Fruit fly (Drosophila melanogaster) whole organism, prepupa: Measurements from ENCODE around the gene Cisd2.
A peak's percentile ranks its signal among the peaks of the same experiment; 100 is the strongest.

Source experiments
- Blimp-1 ChIP-seq: fragments of 200-800 bp; sonication (Bioruptor generic); optimal IDR thresholded peaks from 3 replicates; lab custom pipeline; 2017; ENCODE audit warnings: missing biosample characterization, missing genetic modification characterization, mild to moderate bottlenecking, moderate library complexity, missing genetic modification reagents
- CG10631 ChIP-seq: fragments of 200-800 bp; sonication (Bioruptor generic); optimal IDR thresholded peaks from 2 replicates; lab custom pipeline; 2016; ENCODE audit warnings: missing biosample characterization, missing genetic modification characterization
- CG10669 ChIP-seq: fragments of 200-800 bp; sonication (Bioruptor generic); optimal IDR thresholded peaks from 3 replicates; lab custom pipeline; 2018; ENCODE audit warnings: missing biosample characterization, mild to moderate bottlenecking, missing genetic modification characterization, moderate library complexity
- CG11762 ChIP-seq: fragments of 200-800 bp; sonication (Bioruptor generic); optimal IDR thresholded peaks from 3 replicates; lab custom pipeline; 2016; ENCODE audit warnings: missing biosample characterization, missing genetic modification characterization; ENCODE audit not compliant: insufficient read depth
- CG11902 ChIP-seq: fragments of 200-800 bp; sonication (Bioruptor generic); optimal IDR thresholded peaks from 3 replicates; lab custom pipeline; 2016; ENCODE audit warnings: missing biosample characterization, missing genetic modification characterization
- CG1621 ChIP-seq: fragments of 200-800 bp; sonication (Bioruptor generic); optimal IDR thresholded peaks from 3 replicates; lab custom pipeline; 2018; ENCODE audit warnings: missing biosample characterization, mild to moderate bottlenecking, missing genetic modification characterization
- CG3032 ChIP-seq: fragments of 200-800 bp; optimal IDR thresholded peaks from 2 replicates; lab custom pipeline; 2019; ENCODE audit warnings: missing biosample characterization, mild to moderate bottlenecking, missing genetic modification characterization, moderate library complexity
- CG31627 ChIP-seq: fragments of 200-800 bp; sonication (Bioruptor generic); optimal IDR thresholded peaks from 3 replicates; lab custom pipeline; 2016; ENCODE audit warnings: missing biosample characterization, missing genetic modification characterization
- CG32006 ChIP-seq: fragments of 200-800 bp; sonication (Bioruptor generic); optimal IDR thresholded peaks from 3 replicates; lab custom pipeline; 2017; ENCODE audit warnings: missing biosample characterization, mild to moderate bottlenecking, missing genetic modification characterization
- CG3919 ChIP-seq: fragments of 200-800 bp; sonication (Bioruptor generic); optimal IDR thresholded peaks from 3 replicates; lab custom pipeline; 2016; ENCODE audit warnings: missing biosample characterization, missing genetic modification characterization
- CG4318 ChIP-seq: fragments of 200-800 bp; sonication (Bioruptor generic); optimal IDR thresholded peaks from 3 replicates; lab custom pipeline; 2017; ENCODE audit warnings: missing biosample characterization, mild to moderate bottlenecking, missing genetic modification characterization
- CG6163 ChIP-seq: fragments of 200-800 bp; sonication (Bioruptor generic); IDR thresholded peaks from 3 replicates; pipeline ENCODE4 v1.3.6; 2022; ENCODE audit warnings: missing biosample characterization, missing genetic modification characterization
- CG6792 ChIP-seq: fragments of 200-800 bp; sonication (Bioruptor generic); optimal IDR thresholded peaks from 3 replicates; lab custom pipeline; 2016; ENCODE audit warnings: missing biosample characterization, missing genetic modification characterization
- CG7368 ChIP-seq: fragments of 200-800 bp; sonication (Bioruptor generic); optimal IDR thresholded peaks from 3 replicates; lab custom pipeline; 2016; ENCODE audit warnings: missing biosample characterization, missing genetic modification characterization
- CG8119 ChIP-seq: fragments of 200-800 bp; sonication (Bioruptor generic); IDR thresholded peaks from 3 replicates; pipeline ENCODE4 v1.3.6; 2022; ENCODE audit warnings: missing biosample characterization, missing genetic modification characterization
- CG8319 ChIP-seq: fragments of 200-800 bp; sonication (Bioruptor generic); optimal IDR thresholded peaks from 3 replicates; lab custom pipeline; 2016; ENCODE audit warnings: missing biosample characterization, missing genetic modification characterization
- Eip75B ChIP-seq: fragments of 200-800 bp; sonication (Bioruptor generic); optimal IDR thresholded peaks from 3 replicates; lab custom pipeline; 2016; ENCODE audit warnings: missing biosample characterization, missing genetic modification characterization
- Ets21C ChIP-seq: fragments of 200-800 bp; sonication (Bioruptor generic); optimal IDR thresholded peaks from 3 replicates; lab custom pipeline; 2016; ENCODE audit warnings: missing biosample characterization, missing genetic modification characterization
- Gug ChIP-seq: fragments of 200-800 bp; sonication (Bioruptor generic); IDR thresholded peaks from 2 replicates; pipeline ENCODE4 v1.3.6; 2022; ENCODE audit warnings: missing biosample characterization, missing genetic modification characterization
- Hr38 ChIP-seq: sonication (Bioruptor generic); optimal IDR thresholded peaks from 2 replicates; lab custom pipeline; 2016; ENCODE audit warnings: missing biosample characterization, missing genetic modification characterization
- Hr39 ChIP-seq: fragments of 200-800 bp; sonication (Bioruptor generic); optimal IDR thresholded peaks from 2 replicates; lab custom pipeline; 2016; ENCODE audit warnings: missing biosample characterization, missing genetic modification characterization
- Hr4 ChIP-seq: fragments of 200-800 bp; sonication (Bioruptor generic); optimal IDR thresholded peaks from 3 replicates; lab custom pipeline; 2016; ENCODE audit warnings: missing biosample characterization, missing genetic modification characterization
- Lpt ChIP-seq: fragments of 200-800 bp; sonication (Bioruptor generic); optimal IDR thresholded peaks from 3 replicates; lab custom pipeline; 2016; ENCODE audit warnings: missing biosample characterization, missing genetic modification characterization
- Met ChIP-seq: fragments of 200-800 bp; sonication (Bioruptor generic); optimal IDR thresholded peaks from 3 replicates; lab custom pipeline; 2016; ENCODE audit warnings: missing biosample characterization, missing genetic modification characterization
- OdsH ChIP-seq: fragments of 200-800 bp; sonication (Bioruptor generic); optimal IDR thresholded peaks from 3 replicates; lab custom pipeline; 2016; ENCODE audit warnings: missing biosample characterization, missing genetic modification characterization
- Smox ChIP-seq: fragments of 200-800 bp; sonication (Bioruptor generic); optimal IDR thresholded peaks from 3 replicates; lab custom pipeline; 2016; ENCODE audit warnings: missing biosample characterization, missing genetic modification characterization
- Sox102F ChIP-seq: fragments of 200-800 bp; sonication (Bioruptor generic); optimal IDR thresholded peaks from 2 replicates; lab custom pipeline; 2016; ENCODE audit warnings: missing biosample characterization, mild to moderate bottlenecking, missing genetic modification characterization
- Sox14 ChIP-seq: fragments of 200-800 bp; sonication (Bioruptor generic); optimal IDR thresholded peaks from 3 replicates; lab custom pipeline; 2016; ENCODE audit warnings: missing biosample characterization, missing genetic modification characterization
- Sox15 ChIP-seq: fragments of 200-800 bp; sonication (Bioruptor generic); optimal IDR thresholded peaks from 3 replicates; lab custom pipeline; 2016; ENCODE audit warnings: missing biosample characterization, missing genetic modification characterization
- achi ChIP-seq: fragments of 200-800 bp; sonication (Bioruptor generic); optimal IDR thresholded peaks from 3 replicates; lab custom pipeline; 2016; ENCODE audit warnings: missing biosample characterization, missing genetic modification characterization
- acj6 ChIP-seq: fragments of 200-800 bp; sonication (Bioruptor generic); optimal IDR thresholded peaks from 3 replicates; lab custom pipeline; 2016; ENCODE audit warnings: missing biosample characterization, missing genetic modification characterization
- cyc ChIP-seq: fragments of 200-800 bp; sonication (Bioruptor generic); optimal IDR thresholded peaks from 3 replicates; lab custom pipeline; 2016; ENCODE audit warnings: missing biosample characterization, missing genetic modification characterization
- dac ChIP-seq: fragments of 200-800 bp; sonication (Bioruptor generic); optimal IDR thresholded peaks from 2 replicates; lab custom pipeline; 2017; ENCODE audit warnings: missing biosample characterization, mild to moderate bottlenecking, missing genetic modification characterization
- eg ChIP-seq: fragments of 200-800 bp; sonication (Bioruptor generic); IDR thresholded peaks from 3 replicates; pipeline ENCODE4 v1.3.6; 2022; ENCODE audit warnings: missing biosample characterization, missing genetic modification characterization
- esn ChIP-seq: fragments of 200-800 bp; sonication (Bioruptor generic); optimal IDR thresholded peaks from 2 replicates; lab custom pipeline; 2016; ENCODE audit warnings: missing biosample characterization, mild to moderate bottlenecking, missing genetic modification characterization, moderate library complexity
- fd59A ChIP-seq: fragments of 200-800 bp; sonication (Bioruptor generic); optimal IDR thresholded peaks from 2 replicates; lab custom pipeline; 2017; ENCODE audit warnings: missing biosample characterization, mild to moderate bottlenecking, missing genetic modification characterization, missing genetic modification reagents
- fd85E ChIP-seq: fragments of 200-800 bp; sonication (Bioruptor generic); optimal IDR thresholded peaks from 3 replicates; lab custom pipeline; 2016; ENCODE audit warnings: missing biosample characterization, missing genetic modification characterization
- fkh ChIP-seq: fragments of 200-800 bp; sonication (Bioruptor generic); optimal IDR thresholded peaks from 3 replicates; lab custom pipeline; 2017; ENCODE audit warnings: missing biosample characterization, mild to moderate bottlenecking, missing genetic modification characterization, moderate library complexity
- lz ChIP-seq: fragments of 200-800 bp; sonication (Bioruptor generic); optimal IDR thresholded peaks from 3 replicates; lab custom pipeline; 2016; ENCODE audit warnings: missing biosample characterization, missing genetic modification characterization
- net ChIP-seq: fragments of 200-800 bp; sonication (Bioruptor generic); optimal IDR thresholded peaks from 3 replicates; lab custom pipeline; 2016; ENCODE audit warnings: missing biosample characterization, missing genetic modification characterization
- pdm3 ChIP-seq: fragments of 200-800 bp; sonication (Bioruptor generic); optimal IDR thresholded peaks from 3 replicates; lab custom pipeline; 2016; ENCODE audit warnings: missing biosample characterization, missing genetic modification characterization
- salr ChIP-seq, 2 experiments: fragments of 200-800 bp; sonication (Bioruptor generic); optimal IDR thresholded peaks; 3 replicates each; lab custom pipeline; 2016 to 2018; ENCODE audit warnings: missing biosample characterization in 2 of 2, missing genetic modification characterization in 2 of 2, mild to moderate bottlenecking in 1 of 2
- spab ChIP-seq: fragments of 200-800 bp; sonication (Bioruptor generic); optimal IDR thresholded peaks from 2 replicates; lab custom pipeline; 2017; ENCODE audit warnings: missing biosample characterization, mild to moderate bottlenecking, missing genetic modification characterization, missing genetic modification reagents
- ss ChIP-seq, 2 experiments: fragments of 200-800 bp; sonication (Bioruptor generic); optimal IDR thresholded peaks; 2 replicates in 1 of 2; 3 replicates in 1 of 2; lab custom pipeline; 2017 to 2018; ENCODE audit warnings: mild to moderate bottlenecking in 2 of 2, missing biosample characterization in 2 of 2, missing genetic modification characterization in 2 of 2, moderate library complexity in 1 of 2
- svp ChIP-seq: fragments of 200-800 bp; sonication (Bioruptor generic); peaks from one replicate; lab custom pipeline; 2016; ENCODE audit warnings: missing biosample characterization, missing genetic modification characterization
- topi ChIP-seq: fragments of 200-800 bp; sonication (Bioruptor generic); optimal IDR thresholded peaks from 3 replicates; lab custom pipeline; 2016; ENCODE audit warnings: missing biosample characterization, missing genetic modification characterization
- vri ChIP-seq: fragments of 200-800 bp; sonication (Bioruptor generic); optimal IDR thresholded peaks from 3 replicates; lab custom pipeline; 2016; ENCODE audit warnings: missing biosample characterization, mild to moderate bottlenecking, missing genetic modification characterization

Cisd2 gene

DNA sequence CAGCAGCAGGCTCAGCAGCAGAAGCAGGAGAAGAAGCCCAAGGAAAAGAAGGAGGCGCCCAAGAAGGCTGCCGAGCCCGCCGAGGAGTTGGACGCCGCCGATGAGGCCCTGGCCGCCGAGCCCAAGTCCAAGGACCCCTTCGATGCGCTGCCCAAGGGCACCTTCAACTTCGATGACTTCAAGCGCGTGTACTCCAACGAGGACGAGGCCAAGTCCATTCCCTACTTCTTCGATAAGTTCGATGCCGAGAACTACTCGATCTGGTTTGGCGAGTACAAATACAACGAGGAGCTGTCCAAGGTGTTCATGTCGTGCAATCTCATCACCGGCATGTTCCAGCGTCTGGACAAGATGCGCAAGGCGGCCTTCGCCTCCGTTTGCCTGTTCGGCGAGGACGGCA is 2.1 kb downstream of the Cisd2 start:
- no peak for TF ChIP-seq Ets21C (GFP tag; lab: Kevin White, UChicago)

dm6 chr3R:29220585-29220984 is 2.6 kb downstream of the Cisd2 start:
- no peak for TF ChIP-seq achi
- TF ChIP-seq CG8119 (GFP tag; lab: Robert Waterston, UW) = no peak
- no peak for TF ChIP-seq CG10669 (GFP tag; lab: Kevin White, UChicago)
- TF ChIP-seq eg = no peak
- TF ChIP-seq CG3919 (GFP tag; lab: Kevin White, UChicago) = no peak
- TF ChIP-seq lz (GFP tag; lab: Kevin White, UChicago) = no peak
- TF ChIP-seq Sox14 (GFP tag; lab: Kevin White, UChicago) = no peak
- TF ChIP-seq Blimp-1 = no peak
- no peak for TF ChIP-seq Sox15
- no peak for TF ChIP-seq CG10631 (GFP tag; lab: Kevin White, UChicago)
- TF ChIP-seq CG6792 (GFP tag; lab: Kevin White, UChicago) = no peak
- TF ChIP-seq topi (GFP tag; lab: Kevin White, UChicago) = no peak
- no peak for TF ChIP-seq ss (GFP tag; optimal IDR thresholded peaks at IDR 0.05; lab: Kevin White, UChicago)
- no peak for TF ChIP-seq CG8319 (GFP tag; lab: Kevin White, UChicago)
- TF ChIP-seq Sox102F (GFP tag; lab: Kevin White, UChicago) = no peak
- TF ChIP-seq CG7368 (GFP tag; lab: Kevin White, UChicago) = no peak
- no peak for TF ChIP-seq Hr4 (GFP tag; lab: Kevin White, UChicago)

DNA sequence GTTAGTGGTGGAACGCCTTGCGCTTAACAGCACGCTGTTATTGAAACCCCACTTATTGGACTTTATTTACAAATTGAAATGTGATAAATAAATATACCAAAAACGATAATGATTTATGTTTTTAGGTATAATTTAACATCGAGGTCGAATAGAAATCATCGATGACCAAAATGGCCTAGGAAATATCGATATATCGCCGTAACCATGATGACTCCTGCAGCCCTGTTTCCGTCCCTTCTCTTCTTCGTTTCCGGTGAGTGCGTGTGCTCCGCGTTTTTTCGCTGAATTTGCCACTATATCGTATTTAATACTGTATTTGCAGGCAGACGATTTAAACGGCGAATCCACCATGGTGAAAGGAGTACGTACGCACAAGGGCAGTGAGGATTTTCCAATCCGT is 3.3 kb downstream of the Cisd2 start, which contains the start of gene eEF1gamma:
Gene eEF1gamma (plus strand): TSS at position 225 of the 400 bp plus-strand sequence.
- TF ChIP-seq salr (GFP tag; optimal IDR thresholded peaks at IDR 0.05; lab: Kevin White, UChicago) (peak in 1 of 2 experiments; percentile 94), achi (no peak), Ets21C (GFP tag; lab: Kevin White, UChicago) (peak; percentile 76), net (peak; percentile 94), fd59A (peak; percentile 80), svp (GFP tag; lab: Kevin White, UChicago) (no peak), OdsH (GFP tag; lab: Kevin White, UChicago) (peak; percentile 91), CG1621 (tag; lab: Kevin White, UChicago) (peak; percentile 85), CG3032 (tag; lab: Kevin White, UChicago) (peak; percentile 81), CG6163 (peak; percentile 96), CG6792 (GFP tag; lab: Kevin White, UChicago) (peak; percentile 88), Met (peak; percentile 93), spab (GFP tag; lab: Kevin White, UChicago) (no peak), Sox15 (peak; percentile 66), CG8319 (GFP tag; lab: Kevin White, UChicago) (peak; percentile 89), CG31627 (GFP tag; lab: Kevin White, UChicago) (peak; percentile 91), vri (GFP tag; lab: Kevin White, UChicago) (peak; percentile 91), CG32006 (peak; percentile 71), Smox (GFP tag; lab: Kevin White, UChicago) (no peak), acj6 (GFP tag; lab: Kevin White, UChicago) (peak; percentile 91), eg (peak; percentile 93), Hr39 (peak; percentile 87), pdm3 (GFP tag; lab: Kevin White, UChicago) (peak; percentile 90), Gug (GFP tag; lab: Robert Waterston, UW) (peak; percentile 58), Eip75B (GFP tag; lab: Kevin White, UChicago) (peak; percentile 93), fkh (GFP tag; lab: Kevin White, UChicago) (peak; percentile 94), CG10669 (GFP tag; lab: Kevin White, UChicago) (peak; percentile 86), CG11762 (GFP tag; lab: Kevin White, UChicago) (peak; percentile 88), fd85E (peak; percentile 86), Lpt (GFP tag; lab: Kevin White, UChicago) (peak; percentile 61), Hr38 (no peak), Hr4 (GFP tag; lab: Kevin White, UChicago) (peak; percentile 75), dac (GFP tag; lab: Kevin White, UChicago) (peak; percentile 78), ss (GFP tag; optimal IDR thresholded peaks at IDR 0.05; lab: Kevin White, UChicago) (peak; percentile 82 to 94), CG7368 (GFP tag; lab: Kevin White, UChicago) (peak; percentile 87), cyc (GFP tag; lab: Kevin White, UChicago) (peak; percentile 92), CG4318 (no peak), esn (GFP tag; lab: Kevin White, UChicago) (peak; percentile 95), Sox102F (GFP tag; lab: Kevin White, UChicago) (peak; percentile 93), CG11902 (GFP tag; lab: Kevin White, UChicago) (peak; percentile 64)
